Worm (Caenorhabditis elegans): ENCODE results near the gene Y22F5A.11.

DNA sequence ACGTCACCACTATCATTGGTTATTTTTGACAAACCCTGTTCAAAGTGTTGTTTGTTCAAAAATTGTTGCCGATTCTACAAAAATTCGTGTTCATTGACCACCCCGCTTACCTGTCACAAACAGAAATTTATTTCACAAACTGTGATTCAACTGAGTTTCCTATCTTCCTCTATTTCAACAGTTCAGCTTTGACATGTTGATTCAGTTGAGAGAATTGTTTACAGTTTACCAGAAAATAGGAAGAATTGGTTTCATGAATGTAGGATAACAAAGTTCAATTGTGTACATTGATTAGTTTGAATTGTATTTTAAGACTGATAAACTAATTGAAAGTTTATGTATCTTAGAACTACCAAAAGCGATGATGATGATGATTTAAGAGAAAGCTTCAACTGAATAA, 29.8 kb downstream of the Y22F5A.11 start:
- no peak for TF ChIP-seq cog-1 (tag; optimal IDR thresholded peaks at IDR 0.05)
- no peak for TF ChIP-seq flt-1 (GFP tag; IDR thresholded peaks at IDR 0.05)
- no peak for TF ChIP-seq ztf-23 (GFP tag; IDR thresholded peaks at IDR 0.05)
- no peak for TF ChIP-seq klf-2 (GFP tag; conservative IDR thresholded peaks at IDR 0.05)

Measured in whole organism, midembryonic.